Fruit fly (Drosophila melanogaster): ENCODE data around the gene Atg1.

Atg1 gene

DNA sequence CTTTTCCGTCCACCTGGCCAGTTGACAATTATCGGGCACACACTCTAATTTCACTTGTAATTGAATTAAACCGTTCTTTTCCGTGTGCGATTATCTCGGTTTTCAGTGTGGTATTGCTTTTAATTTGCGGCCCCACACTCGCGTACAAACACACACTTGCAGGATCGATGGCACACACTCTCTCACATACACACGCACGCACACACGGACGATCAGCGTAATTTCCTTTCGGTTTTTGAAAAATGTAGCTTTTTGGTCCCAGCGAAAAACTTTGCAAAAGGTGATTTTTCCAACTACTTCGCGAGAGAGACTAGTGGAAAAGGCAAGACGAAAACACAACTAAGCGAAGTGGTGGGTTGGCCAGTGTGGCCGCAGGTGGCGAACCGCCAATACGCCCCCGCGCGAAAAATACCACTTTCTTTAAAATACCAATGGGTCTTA lies at the start of gene Atg1:
Gene Atg1 (minus strand): TSS at position 387 of the 441 bp plus-strand sequence.
- TF ChIP-seq Snoo (tag; optimal IDR thresholded peaks at IDR 0.05) (no peak), CG12605 (GFP tag; IDR thresholded peaks at IDR 0.05) (peak; percentile 22; the same call in 1 of the 2 replicates), EcR (GFP tag; optimal IDR thresholded peaks at IDR 0.05) (no peak), CG8159 (tag; optimal IDR thresholded peaks at IDR 0.05) (no peak)

dm6 chr3L:12853423-12853822 lies 48.5 kb upstream of the Atg1 start, which contains the start of gene Ent3:
Gene Ent3 (plus strand): TSS chr3L:12853646.
- TF ChIP-seq CG15710 (tag; optimal IDR thresholded peaks at IDR 0.05) (no peak), CG10348 (GFP tag; IDR thresholded peaks at IDR 0.05) (no peak), CG8301 (tag; optimal IDR thresholded peaks at IDR 0.05) (no peak), Pif1B (GFP tag; optimal IDR thresholded peaks at IDR 0.05) (no peak)

DNA sequence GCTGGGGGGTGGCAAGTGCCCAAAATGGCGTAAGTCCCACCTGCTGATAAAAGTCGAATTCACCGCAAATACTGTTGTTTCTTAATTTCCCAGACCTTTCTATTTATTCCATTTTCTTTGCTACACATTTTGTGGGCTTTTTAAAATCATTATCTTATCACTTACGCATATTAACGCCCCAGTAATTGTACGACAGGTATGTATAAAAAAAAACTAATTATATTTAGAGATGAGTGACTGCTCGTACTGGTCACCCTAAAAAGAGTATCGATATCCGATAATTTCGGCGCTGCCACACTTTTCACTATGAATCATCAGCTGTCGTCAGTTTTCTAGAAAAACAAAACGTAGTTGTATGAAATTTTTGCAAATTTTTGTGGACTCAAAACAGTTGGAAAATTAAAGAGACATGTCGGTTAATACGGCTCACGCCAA lies 45.0 kb upstream of the Atg1 start, which contains the start of the genes CG10948 and Wbp2:
Gene CG10948 (minus strand): TSS at position 251 of the 435 bp plus-strand sequence.
Gene Wbp2 (plus strand): TSS at position 299 of the 435 bp plus-strand sequence.
- no peak for TF ChIP-seq EcR (GFP tag; optimal IDR thresholded peaks at IDR 0.05)
- TF ChIP-seq CG10348 (GFP tag; IDR thresholded peaks at IDR 0.05) = no peak
- peak; percentile 62 for TF ChIP-seq CG4496 (GFP tag; IDR thresholded peaks at IDR 0.05)
- TF ChIP-seq Snoo (tag; optimal IDR thresholded peaks at IDR 0.05) = peak; percentile 36
- no peak for TF ChIP-seq CG8159 (tag; optimal IDR thresholded peaks at IDR 0.05)
- no peak for TF ChIP-seq CG12605 (GFP tag; IDR thresholded peaks at IDR 0.05)

- TF ChIP-seq Pif1A (GFP tag; optimal IDR thresholded peaks at IDR 0.05) (peak; percentile 98), CG4496 (GFP tag; IDR thresholded peaks at IDR 0.05) (peak; percentile 99), CG12605 (GFP tag; IDR thresholded peaks at IDR 0.05) (peak; percentile 96), EcR (GFP tag; optimal IDR thresholded peaks at IDR 0.05) (peak; percentile 28), CG13204 (GFP tag; optimal IDR thresholded peaks at IDR 0.05) (no peak), CG15710 (tag; optimal IDR thresholded peaks at IDR 0.05) (peak; percentile 97), CG8159 (tag; optimal IDR thresholded peaks at IDR 0.05) (peak; percentile 98), Ets98B (GFP tag; IDR thresholded peaks at IDR 0.05) (peak; percentile 98), CG32121 (GFP tag; IDR thresholded peaks at IDR 0.05) (peak; percentile 98), gl (tag; optimal IDR thresholded peaks at IDR 0.05) (peak; percentile 94), CG9948 (tag; optimal IDR thresholded peaks at IDR 0.05) (peak; percentile 96), CG8301 (tag; optimal IDR thresholded peaks at IDR 0.05) (peak; percentile 95), Snoo (tag; optimal IDR thresholded peaks at IDR 0.05) (peak; percentile 98), CG14655 (GFP tag; optimal IDR thresholded peaks at IDR 0.05) (peak; percentile 97), CG10348 (GFP tag; IDR thresholded peaks at IDR 0.05) (peak; percentile 91), D1 (tag; optimal IDR thresholded peaks at IDR 0.05) (peak; percentile 95), CG17806 (tag; optimal IDR thresholded peaks at IDR 0.05) (peak; percentile 98), fd96Ca (GFP tag; IDR thresholded peaks at IDR 0.05) (no peak; the same call in none of the 3 replicates), rn (GFP tag; IDR thresholded peaks at IDR 0.05) (peak; percentile 95), Pif1B (GFP tag; optimal IDR thresholded peaks at IDR 0.05) (peak; percentile 95), CG34367 (tag; optimal IDR thresholded peaks at IDR 0.05) (peak; percentile 97)
These were observed 38.3 kb upstream of the Atg1 start, which contains the start of gene nebu for dm6 chr3L:12843056-12843799. Gene nebu (minus strand): TSS chr3L:12843106.

DNA sequence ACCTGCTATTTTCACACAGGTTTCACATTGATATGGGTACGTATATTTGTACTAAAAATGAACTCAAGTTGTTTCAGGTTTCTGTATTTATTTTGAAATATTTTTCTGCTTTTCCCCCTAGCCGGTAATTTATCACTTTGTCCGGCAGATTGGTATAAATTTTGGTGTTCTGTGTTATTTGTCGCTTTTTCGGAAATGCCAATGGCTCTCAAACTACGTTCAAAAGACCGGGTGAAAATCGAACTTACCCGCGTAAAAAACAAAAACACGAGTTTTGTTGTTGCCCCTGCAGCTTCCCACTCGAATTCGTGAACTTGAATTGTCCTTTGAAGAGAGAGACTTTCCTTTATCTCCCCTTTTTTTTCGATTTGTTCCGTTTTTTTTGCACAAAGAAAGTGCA lies 37.6 kb upstream of the Atg1 start:
- TF ChIP-seq fd96Ca (GFP tag; IDR thresholded peaks at IDR 0.05) = no peak
- no peak for TF ChIP-seq rn (GFP tag; IDR thresholded peaks at IDR 0.05)
- no peak for TF ChIP-seq Pif1A (GFP tag; optimal IDR thresholded peaks at IDR 0.05)

- TF ChIP-seq Pif1A (GFP tag; optimal IDR thresholded peaks at IDR 0.05) (no peak), CG13204 (GFP tag; optimal IDR thresholded peaks at IDR 0.05) (no peak), CG10348 (GFP tag; IDR thresholded peaks at IDR 0.05) (no peak), rn (GFP tag; IDR thresholded peaks at IDR 0.05) (no peak)
These were observed 36.5 kb upstream of the Atg1 start for dm6 chr3L:12841459-12841858.

dm6 chr3L:12839882-12840281 lies 35.0 kb upstream of the Atg1 start:
- TF ChIP-seq CG9948 (tag; optimal IDR thresholded peaks at IDR 0.05) (no peak), CG14655 (GFP tag; optimal IDR thresholded peaks at IDR 0.05) (no peak), CG8159 (tag; optimal IDR thresholded peaks at IDR 0.05) (no peak), gl (tag; optimal IDR thresholded peaks at IDR 0.05) (no peak), CG12605 (GFP tag; IDR thresholded peaks at IDR 0.05) (no peak), Ets98B (GFP tag; IDR thresholded peaks at IDR 0.05) (no peak), CG13204 (GFP tag; optimal IDR thresholded peaks at IDR 0.05) (no peak), Pif1A (GFP tag; optimal IDR thresholded peaks at IDR 0.05) (no peak), CG34367 (tag; optimal IDR thresholded peaks at IDR 0.05) (no peak), CG10348 (GFP tag; IDR thresholded peaks at IDR 0.05) (no peak)
